Fruit fly (Drosophila melanogaster): ENCODE measurements around the gene Drsl6.
A peak's percentile ranks its signal among the peaks of the same experiment; 100 is the strongest.

The Drsl6 gene

DNA sequence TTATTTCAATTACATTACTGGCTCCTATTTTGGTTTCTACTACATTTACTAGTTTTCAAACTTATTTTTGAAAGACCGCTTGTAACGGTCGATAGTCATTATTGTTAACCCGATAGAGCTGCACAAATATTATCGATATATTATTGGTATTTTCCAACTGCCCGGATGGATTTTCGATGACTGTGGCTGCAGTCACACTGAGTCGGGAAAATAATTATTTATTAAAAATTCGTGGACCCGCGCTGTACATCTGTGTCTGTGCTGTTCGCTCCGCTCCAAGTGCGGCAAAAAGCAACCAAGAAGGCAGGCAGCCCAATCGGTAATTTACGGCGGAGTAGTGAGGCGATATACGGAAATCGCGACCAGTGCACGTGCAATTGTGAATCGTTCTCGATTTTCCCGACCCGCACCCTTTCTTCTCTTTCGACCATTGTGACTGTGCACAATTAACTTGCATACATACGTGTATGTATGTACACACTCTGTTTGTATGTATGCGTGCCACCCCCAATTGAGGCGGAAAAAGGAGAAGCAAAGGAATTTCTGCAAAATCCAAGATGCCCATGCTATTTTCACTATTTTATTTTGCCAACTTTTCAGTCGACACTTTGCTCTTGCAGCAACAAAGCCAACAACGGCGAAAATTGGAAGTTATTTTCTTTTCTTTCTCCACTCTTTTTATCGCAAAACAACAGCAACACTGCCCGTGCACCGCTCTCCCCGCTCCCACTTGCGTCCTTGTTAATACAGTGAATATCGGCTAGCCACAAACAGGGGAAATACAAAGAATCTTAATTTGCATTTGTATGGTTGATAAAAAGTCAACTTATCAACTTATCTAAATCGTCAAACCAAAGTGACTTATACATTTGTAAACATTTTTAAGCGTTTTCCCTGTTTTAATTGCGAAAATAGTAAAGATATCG is 32.4 kb downstream of the Drsl6 start, which contains the start of gene ZnT63C (continued):
- TF ChIP-seq vvl (GFP tag; IDR thresholded peaks at IDR 0.05) (peak; percentile 57), cwo (GFP tag; optimal IDR thresholded peaks at IDR 0.05) (peak; percentile 51), CG2129 (GFP tag; IDR thresholded peaks at IDR 0.05; ENCODE audit: partially characterized antibody) (0 out of 2 replicates have a peak, but pooled peaks have one; percentile 25), CG17328 (GFP tag; IDR thresholded peaks at IDR 0.05) (0 out of 2 replicates have a peak, but pooled peaks have one; percentile 24), CG4617 (GFP tag; optimal IDR thresholded peaks at IDR 0.05; ENCODE audit: borderline replicate concordance) (peak; percentile 82), Dll (GFP tag; IDR thresholded peaks at IDR 0.05; ENCODE audit: partially characterized antibody) (peak; percentile 82), chm (GFP tag; IDR thresholded peaks at IDR 0.05) (peak; percentile 72), CG12071 (GFP tag; optimal IDR thresholded peaks at IDR 0.05) (peak; percentile 4), nerfin-2 (GFP tag; IDR thresholded peaks at IDR 0.05; ENCODE audit: partially characterized antibody) (peak; percentile 87), CG16815 (GFP tag; optimal IDR thresholded peaks at IDR 0.05) (no peak), run (tag; optimal IDR thresholded peaks at IDR 0.05) (peak; percentile 1), CG4282 (GFP tag; optimal IDR thresholded peaks at IDR 0.05) (no peak), seq (GFP tag; IDR thresholded peaks at IDR 0.05) (no peak), Stat92E (GFP tag; optimal IDR thresholded peaks at IDR 0.05) (peak in 1 of 3 experiments; percentile 51), CG31441 (GFP tag; IDR thresholded peaks at IDR 0.05) (no peak), CG14014 (GFP tag; IDR thresholded peaks at IDR 0.05) (no peak; the same call in 1 of the 2 replicates), Jarid2 (GFP tag; optimal IDR thresholded peaks at IDR 0.05) (peak; percentile 81), Fer3 (tag; optimal IDR thresholded peaks at IDR 0.05) (no peak), sim (GFP tag; IDR thresholded peaks at IDR 0.05) (no peak), Dp (GFP tag; optimal IDR thresholded peaks at IDR 0.05) (peak; percentile 54), CG1602 (GFP tag; optimal IDR thresholded peaks at IDR 0.05) (no peak), dimm (GFP tag; IDR thresholded peaks at IDR 0.05) (no peak), CG32532 (GFP tag; IDR thresholded peaks at IDR 0.05) (no peak), gem (tag; optimal IDR thresholded peaks at IDR 0.05) (no peak), dm (GFP tag; optimal IDR thresholded peaks at IDR 0.05) (peak; percentile 21), CG32767 (GFP tag; IDR thresholded peaks at IDR 0.05) (peak; percentile 40; the same call in 1 of the 2 replicates), nmo (GFP tag; optimal IDR thresholded peaks at IDR 0.05) (peak; percentile 34), pum (GFP tag; optimal IDR thresholded peaks at IDR 0.05) (no peak), Sry-δ (GFP tag; optimal IDR thresholded peaks at IDR 0.05) (peak; percentile 52), CG16863 (GFP tag; optimal IDR thresholded peaks at IDR 0.05) (no peak), Drgx (GFP tag; IDR thresholded peaks at IDR 0.05) (peak; percentile 23; the same call in 1 of the 2 replicates), slou (GFP tag; optimal IDR thresholded peaks at IDR 0.05) (no peak), CG10431 (GFP tag; optimal IDR thresholded peaks at IDR 0.05) (no peak), CG34376 (GFP tag; optimal IDR thresholded peaks at IDR 0.05) (peak; percentile 36), zen2 (GFP tag; IDR thresholded peaks at IDR 0.05; ENCODE audit: partially characterized antibody) (peak; percentile 82), Nf-YA (GFP tag; IDR thresholded peaks at IDR 0.05) (peak; percentile 20; the same call in 1 of the 2 replicates), CG7357 (GFP tag; IDR thresholded peaks at IDR 0.05) (no peak), CG1603 (tag; optimal IDR thresholded peaks at IDR 0.05) (peak; percentile 63), amos (GFP tag; IDR thresholded peaks at IDR 0.05; ENCODE audit: partially characterized antibody) (peak; percentile 78), HLH4C (GFP tag; IDR thresholded peaks at IDR 0.05; ENCODE audit: partially characterized antibody) (peak; percentile 97), D19A (tag; optimal IDR thresholded peaks at IDR 0.05) (peak; percentile 6), knrl (GFP tag; IDR thresholded peaks at IDR 0.05; ENCODE audit: partially characterized antibody) (peak; percentile 67), stwl (tag; optimal IDR thresholded peaks at IDR 0.05) (peak; percentile 76), sens (GFP tag) (peak; percentile 69), Ets97D (GFP tag; optimal IDR thresholded peaks at IDR 0.05) (peak; percentile 7), CG7839 (tag; optimal IDR thresholded peaks at IDR 0.05) (no peak), CoRest (tag; optimal IDR thresholded peaks at IDR 0.05) (no peak)

Measured in whole organism, embryonic.